Worm (Caenorhabditis elegans): ENCODE data around the gene irld-51.

The irld-51 gene

ce11 chrII:2952629-2953028 is at the start of gene irld-51:
TSS of gene irld-51 (minus strand) at chrII:2952729.
- TF ChIP-seq sma-3 (GFP tag; optimal IDR thresholded peaks at IDR 0.05): no peak
- no peak for TF ChIP-seq mdl-1 (tag; optimal IDR thresholded peaks at IDR 0.05)
- TF ChIP-seq nhr-23 (tag; optimal IDR thresholded peaks at IDR 0.05): no peak
- TF ChIP-seq alr-1 (tag; optimal IDR thresholded peaks at IDR 0.05): no peak
- no peak for TF ChIP-seq lin-13 (GFP tag; optimal IDR thresholded peaks at IDR 0.05)
- no peak for TF ChIP-seq egl-27 (tag; optimal IDR thresholded peaks at IDR 0.05)
- TF ChIP-seq ceh-16 (tag; optimal IDR thresholded peaks at IDR 0.05): no peak
- no peak for TF ChIP-seq lin-39 (tag; optimal IDR thresholded peaks at IDR 0.05)
- TF ChIP-seq nhr-10 (tag; optimal IDR thresholded peaks at IDR 0.05): no peak
- no peak for TF ChIP-seq ama-1 (optimal IDR thresholded peaks at IDR 0.05)
- TF ChIP-seq nhr-129 (tag; optimal IDR thresholded peaks at IDR 0.05): no peak
- no peak for TF ChIP-seq nhr-12 (tag; optimal IDR thresholded peaks at IDR 0.05)

- no peak for TF ChIP-seq nhr-23 (tag; optimal IDR thresholded peaks at IDR 0.05)
- TF ChIP-seq nhr-77 (tag; optimal IDR thresholded peaks at IDR 0.05): no peak
- TF ChIP-seq egl-27 (tag; optimal IDR thresholded peaks at IDR 0.05): no peak
- no peak for TF ChIP-seq C34F6.9 (tag; optimal IDR thresholded peaks at IDR 0.05)
- TF ChIP-seq nhr-25 (tag; optimal IDR thresholded peaks at IDR 0.05): no peak
- no peak for TF ChIP-seq F13H6.1 (tag; optimal IDR thresholded peaks at IDR 0.05)
- TF ChIP-seq nhr-237 (tag; optimal IDR thresholded peaks at IDR 0.05): no peak
- TF ChIP-seq gmeb-1 (tag; optimal IDR thresholded peaks at IDR 0.05): no peak
- no peak for TF ChIP-seq crh-2 (tag; optimal IDR thresholded peaks at IDR 0.05)
- TF ChIP-seq elt-1 (tag; optimal IDR thresholded peaks at IDR 0.05): no peak
- TF ChIP-seq nhr-10 (tag; optimal IDR thresholded peaks at IDR 0.05): no peak
- TF ChIP-seq lin-39 (tag; optimal IDR thresholded peaks at IDR 0.05): no peak
- TF ChIP-seq ztf-11 (tag; optimal IDR thresholded peaks at IDR 0.05): no peak
- no peak for TF ChIP-seq sma-3 (GFP tag; optimal IDR thresholded peaks at IDR 0.05)
- TF ChIP-seq zag-1 (tag; optimal IDR thresholded peaks at IDR 0.05): no peak
- TF ChIP-seq mbf-1 (tag; optimal IDR thresholded peaks at IDR 0.05): no peak
- no peak for TF ChIP-seq ztf-1 (GFP tag; conservative IDR thresholded peaks at IDR 0.05)
- no peak for TF ChIP-seq unc-62 (GFP tag; optimal IDR thresholded peaks at IDR 0.05)
- no peak for TF ChIP-seq ceh-82 (tag; optimal IDR thresholded peaks at IDR 0.05)
- TF ChIP-seq ama-1 (optimal IDR thresholded peaks at IDR 0.05): no peak
These were observed 49.7 kb upstream of the irld-51 start, which contains the start of gene lido-10 for ce11 chrII:3002211-3002610. TSS of gene lido-10 (plus strand) at chrII:3002511.

ce11 chrII:3000535-3001264 is 48.2 kb upstream of the irld-51 start, which contains the start of gene lido-9:
TSS of gene lido-9 (plus strand) at chrII:3000768.
- TF ChIP-seq nhr-10 (tag; optimal IDR thresholded peaks at IDR 0.05) (no peak), nhr-129 (tag; optimal IDR thresholded peaks at IDR 0.05) (no peak), nhr-12 (tag; optimal IDR thresholded peaks at IDR 0.05) (no peak), lin-39 (tag; optimal IDR thresholded peaks at IDR 0.05) (no peak)

- no peak for TF ChIP-seq nhr-237 (tag; optimal IDR thresholded peaks at IDR 0.05)
- no peak for TF ChIP-seq nhr-10 (tag; optimal IDR thresholded peaks at IDR 0.05)
These were observed 45.4 kb upstream of the irld-51 start for ce11 chrII:2997828-2998441.

ce11 chrII:2996721-2997120 is 44.2 kb upstream of the irld-51 start, which contains the start of gene lido-8:
TSS of gene lido-8 (plus strand) at chrII:2997021.
- TF ChIP-seq ztf-4 (tag; optimal IDR thresholded peaks at IDR 0.05) (no peak), alr-1 (tag; optimal IDR thresholded peaks at IDR 0.05) (no peak), peb-1 (tag; optimal IDR thresholded peaks at IDR 0.05) (no peak), unc-39 (tag; optimal IDR thresholded peaks at IDR 0.05) (no peak), nhr-12 (tag; optimal IDR thresholded peaks at IDR 0.05) (no peak), ZK546.5 (tag; optimal IDR thresholded peaks at IDR 0.05) (no peak), lin-13 (GFP tag; optimal IDR thresholded peaks at IDR 0.05) (no peak), Y55F3AM.14 (GFP tag; optimal IDR thresholded peaks at IDR 0.05) (no peak), unc-62 (GFP tag; optimal IDR thresholded peaks at IDR 0.05) (no peak), nhr-129 (tag; optimal IDR thresholded peaks at IDR 0.05) (no peak)

All from whole organism, L2 larva.